Worm (Caenorhabditis elegans): ENCODE results near the gene ZK809.9.

DNA sequence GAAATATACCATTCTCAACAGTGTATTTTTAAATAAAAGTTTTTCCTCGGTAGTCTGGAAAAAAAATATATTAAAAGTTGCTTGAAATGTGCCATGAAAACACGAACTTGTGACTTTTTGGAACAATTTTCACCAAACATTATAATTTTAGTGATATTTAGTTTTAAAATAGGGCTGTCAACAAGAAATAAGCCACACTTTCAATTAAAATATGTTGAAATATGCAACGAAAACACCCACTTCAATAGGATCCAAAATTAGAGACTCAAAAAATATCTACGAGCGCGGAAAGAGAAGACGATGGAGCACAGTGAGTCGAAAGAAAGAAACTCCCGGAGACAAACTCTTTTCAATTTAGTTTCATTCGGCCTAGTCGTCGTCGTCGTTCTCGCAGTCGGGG, 28.4 kb downstream of the ZK809.9 start, which contains the start of gene ZK792.12:
- TF ChIP-seq nfya-1 (tag; optimal IDR thresholded peaks at IDR 0.05), result no peak
- no peak for TF ChIP-seq fkh-10 (GFP tag; optimal IDR thresholded peaks at IDR 0.05)
- no peak for TF ChIP-seq C08G9.2 (tag; optimal IDR thresholded peaks at IDR 0.05)

Measured in whole organism, late embryonic.